Worm (Caenorhabditis elegans): Measurements from ENCODE around the gene pam-1.

Gene pam-1

ce11 chrIV:7505866-7506488, 44.6 kb downstream of the pam-1 start:
- TF ChIP-seq ZK546.5 (tag; optimal IDR thresholded peaks at IDR 0.05) (no peak), ceh-82 (tag; optimal IDR thresholded peaks at IDR 0.05) (no peak), dmd-4 (tag; optimal IDR thresholded peaks at IDR 0.05) (no peak), mdl-1 (tag; optimal IDR thresholded peaks at IDR 0.05) (no peak), gmeb-1 (tag; optimal IDR thresholded peaks at IDR 0.05) (no peak), snpc-4 (tag; optimal IDR thresholded peaks at IDR 0.05) (no peak), Y55F3AM.14 (GFP tag; optimal IDR thresholded peaks at IDR 0.05) (no peak), lin-39 (tag; optimal IDR thresholded peaks at IDR 0.05) (no peak), nhr-77 (tag; optimal IDR thresholded peaks at IDR 0.05) (no peak), alr-1 (tag; optimal IDR thresholded peaks at IDR 0.05) (no peak), nhr-12 (tag; optimal IDR thresholded peaks at IDR 0.05) (no peak), R02D3.7 (tag; optimal IDR thresholded peaks at IDR 0.05) (no peak), ceh-16 (tag; optimal IDR thresholded peaks at IDR 0.05) (no peak), skn-1 (tag; optimal IDR thresholded peaks at IDR 0.05) (no peak), nhr-25 (tag; optimal IDR thresholded peaks at IDR 0.05) (peak; percentile 23), crh-2 (tag; optimal IDR thresholded peaks at IDR 0.05) (no peak), nhr-6 (tag; optimal IDR thresholded peaks at IDR 0.05) (peak; percentile 53), elt-3 (tag; optimal IDR thresholded peaks at IDR 0.05) (no peak), ztf-1 (GFP tag; conservative IDR thresholded peaks at IDR 0.05) (no peak), nhr-23 (tag; optimal IDR thresholded peaks at IDR 0.05) (no peak), F13H6.1 (tag; optimal IDR thresholded peaks at IDR 0.05) (no peak), nhr-10 (tag; optimal IDR thresholded peaks at IDR 0.05) (no peak), nhr-11 (tag; optimal IDR thresholded peaks at IDR 0.05) (no peak), ama-1 (optimal IDR thresholded peaks at IDR 0.05) (peak; percentile 78), unc-62 (GFP tag; optimal IDR thresholded peaks at IDR 0.05) (no peak), mab-5 (tag; optimal IDR thresholded peaks at IDR 0.05) (no peak), aly-2 (tag; optimal IDR thresholded peaks at IDR 0.05) (no peak), nhr-129 (tag; optimal IDR thresholded peaks at IDR 0.05) (peak; percentile 74), C34F6.9 (tag; optimal IDR thresholded peaks at IDR 0.05) (no peak), nhr-21 (tag; optimal IDR thresholded peaks at IDR 0.05) (no peak), fos-1 (tag; optimal IDR thresholded peaks at IDR 0.05) (peak; percentile 14), unc-55 (GFP tag; optimal IDR thresholded peaks at IDR 0.05) (no peak), ztf-4 (tag; optimal IDR thresholded peaks at IDR 0.05) (peak; percentile 12), unc-39 (tag; optimal IDR thresholded peaks at IDR 0.05) (no peak), peb-1 (tag; optimal IDR thresholded peaks at IDR 0.05) (no peak), mbf-1 (tag; optimal IDR thresholded peaks at IDR 0.05) (no peak), ztf-11 (tag; optimal IDR thresholded peaks at IDR 0.05) (no peak), elt-1 (tag; optimal IDR thresholded peaks at IDR 0.05) (no peak), sma-9 (GFP tag; optimal IDR thresholded peaks at IDR 0.05) (peak; percentile 66), sma-9 (tag; optimal IDR thresholded peaks at IDR 0.05) (no peak), zag-1 (tag; optimal IDR thresholded peaks at IDR 0.05) (no peak), egl-27 (tag; optimal IDR thresholded peaks at IDR 0.05) (no peak), lin-11 (tag; optimal IDR thresholded peaks at IDR 0.05) (no peak), sma-3 (GFP tag; optimal IDR thresholded peaks at IDR 0.05) (peak; percentile 30), lsy-2 (tag; optimal IDR thresholded peaks at IDR 0.05) (peak in 1 of 2 experiments; percentile 33), sem-4 (tag; optimal IDR thresholded peaks at IDR 0.05) (no peak), nhr-237 (tag; optimal IDR thresholded peaks at IDR 0.05) (no peak), blmp-1 (tag; optimal IDR thresholded peaks at IDR 0.05; ENCODE audit: insufficient read depth) (no peak), lin-13 (GFP tag; optimal IDR thresholded peaks at IDR 0.05) (peak; percentile 13)

All from whole organism, L2 larva.